Fruit fly (Drosophila melanogaster): ENCODE results near the gene CG33099.

The CG33099 gene

dm6 chr3R:22525546-22526352 lies 4.6 kb downstream of the CG33099 start (continued):
- TF ChIP-seq Adf1 (GFP tag; IDR thresholded peaks at IDR 0.05): no peak
- no peak for TF ChIP-seq Deaf1 (tag; optimal IDR thresholded peaks at IDR 0.05)
- TF ChIP-seq CG6254 (GFP tag; optimal IDR thresholded peaks at IDR 0.05): no peak
- no peak for TF ChIP-seq maf-S (GFP tag; optimal IDR thresholded peaks at IDR 0.05)
- TF ChIP-seq CG7963 (GFP tag; IDR thresholded peaks at IDR 0.05; ENCODE audit: partially characterized antibody): no peak
- no peak for TF ChIP-seq usp (GFP tag; optimal IDR thresholded peaks at IDR 0.05)
- no peak for TF ChIP-seq az2 (GFP tag; optimal IDR thresholded peaks at IDR 0.05)
- no peak for TF ChIP-seq Hr78 (GFP tag; optimal IDR thresholded peaks at IDR 0.05)
- TF ChIP-seq Fer1 (GFP tag; optimal IDR thresholded peaks at IDR 0.05): no peak
- no peak for TF ChIP-seq yki (optimal IDR thresholded peaks at IDR 0.05)
- TF ChIP-seq Dref (GFP tag; IDR thresholded peaks at IDR 0.05): no peak
- TF ChIP-seq CG13624 (GFP tag; optimal IDR thresholded peaks at IDR 0.05): no peak
- no peak for TF ChIP-seq CG5245 (GFP tag; optimal IDR thresholded peaks at IDR 0.05)
- no peak for TF ChIP-seq zf30C (GFP tag; optimal IDR thresholded peaks at IDR 0.05)
- no peak for TF ChIP-seq zen (tag; optimal IDR thresholded peaks at IDR 0.05)
- TF ChIP-seq CG4617 (GFP tag; optimal IDR thresholded peaks at IDR 0.05; ENCODE audit: borderline replicate concordance): no peak
- TF ChIP-seq Ada2b (GFP tag; IDR thresholded peaks at IDR 0.05): no peak
- peak; percentile 45 for TF ChIP-seq CG7987 (GFP tag; optimal IDR thresholded peaks at IDR 0.05)
- no peak for TF ChIP-seq CG11247 (GFP tag; IDR thresholded peaks at IDR 0.05)
- TF ChIP-seq Hand (GFP tag; optimal IDR thresholded peaks at IDR 0.05): no peak
- TF ChIP-seq CG4328 (GFP tag; optimal IDR thresholded peaks at IDR 0.05): no peak
- TF ChIP-seq CG8765 (GFP tag; IDR thresholded peaks at IDR 0.05): no peak
- TF ChIP-seq row (GFP tag; IDR thresholded peaks at IDR 0.05): no peak
- TF ChIP-seq CG3726 (GFP tag; IDR thresholded peaks at IDR 0.05): no peak
- no peak for TF ChIP-seq al (GFP tag; IDR thresholded peaks at IDR 0.05)

dm6 chr3R:22525073-22525413 lies 5.3 kb downstream of the CG33099 start:
- TF ChIP-seq ci (GFP tag; IDR thresholded peaks at IDR 0.05) (peak; percentile 18; the same call in 1 of the 3 replicates), Rfx (GFP tag; IDR thresholded peaks at IDR 0.05) (peak; percentile 27; the same call in 1 of the 2 replicates), chinmo (GFP tag; IDR thresholded peaks at IDR 0.05; ENCODE audit: partially characterized antibody) (0 out of 4 replicates have a peak, but pooled peaks have one; percentile 7), CG7987 (GFP tag; optimal IDR thresholded peaks at IDR 0.05) (no peak), bsh (GFP tag; optimal IDR thresholded peaks at IDR 0.05) (no peak), CG9932 (GFP tag; IDR thresholded peaks at IDR 0.05) (0 out of 2 replicates have a peak, but pooled peaks have one; percentile 3), Antp (GFP tag; optimal IDR thresholded peaks at IDR 0.05) (no peak), CG14014 (GFP tag; IDR thresholded peaks at IDR 0.05) (0 out of 2 replicates have a peak, but pooled peaks have one; percentile 5), Hr78 (GFP tag; optimal IDR thresholded peaks at IDR 0.05) (peak in 1 of 2 experiments; percentile 84), ase (GFP tag; IDR thresholded peaks at IDR 0.05) (0 out of 3 replicates have a peak, but pooled peaks have one; percentile 25), CG13775 (GFP tag; optimal IDR thresholded peaks at IDR 0.05) (no peak), CG32772 (GFP tag; IDR thresholded peaks at IDR 0.05) (0 out of 2 replicates have a peak, but pooled peaks have one; percentile 9), bcd (GFP tag; optimal IDR thresholded peaks at IDR 0.05) (no peak)

dm6 chr3R:22524344-22525072 lies 5.9 kb downstream of the CG33099 start:
- TF ChIP-seq Fer2 (tag; optimal IDR thresholded peaks at IDR 0.05) (peak; percentile 36), corto (GFP tag; optimal IDR thresholded peaks at IDR 0.05) (no peak), CG12236 (GFP tag; optimal IDR thresholded peaks at IDR 0.05) (peak; percentile 74), Hr39 (optimal IDR thresholded peaks at IDR 0.05) (no peak), dati (GFP tag; IDR thresholded peaks at IDR 0.05) (no peak), chn (GFP tag; optimal IDR thresholded peaks at IDR 0.05) (no peak), inv (GFP tag; IDR thresholded peaks at IDR 0.05; ENCODE audit: partially characterized antibody) (no peak), Oaz (GFP tag; IDR thresholded peaks at IDR 0.05) (no peak; the same call in 1 of the 2 replicates), Sin3A (optimal IDR thresholded peaks at IDR 0.05) (no peak), Ets65A (GFP tag) (peak; percentile 92), crc (GFP tag; optimal IDR thresholded peaks at IDR 0.05) (peak; percentile 1), CG5953 (GFP tag; IDR thresholded peaks at IDR 0.05) (peak; percentile 64; the same call in 1 of the 2 replicates), Spps (tag; optimal IDR thresholded peaks at IDR 0.05) (peak; percentile 42)

All from whole organism, embryonic.